Fruit fly (Drosophila melanogaster) whole organism, embryonic: ENCODE measurements around the gene Cpr92A.

Experiments used
- Ada2b ChIP-seq: fragments of 200-800 bp; sonication (Bioruptor generic); IDR thresholded peaks from 2 replicates; pipeline ENCODE4 v1.3.6; 2022; ENCODE audit warnings: missing biosample characterization, missing genetic modification characterization
- Asciz ChIP-seq: fragments of 200-800 bp; sonication (Bioruptor generic); optimal IDR thresholded peaks from 2 replicates; lab custom pipeline; 2017; ENCODE audit warnings: missing biosample characterization, mild to moderate bottlenecking, missing genetic modification characterization, missing genetic modification reagents
- Bgb ChIP-seq: fragments of 200-800 bp; sonication (Bioruptor generic); IDR thresholded peaks from 2 replicates; pipeline ENCODE4 v1.3.6; 2022; ENCODE audit warnings: missing biosample characterization, missing genetic modification characterization; ENCODE audit not compliant: partially characterized antibody
- CG10462 ChIP-seq: fragments of 200-800 bp; sonication (Bioruptor generic); optimal IDR thresholded peaks from 2 replicates; lab custom pipeline; 2016; ENCODE audit warnings: missing biosample characterization, missing genetic modification characterization
- CG10543 ChIP-seq: fragments of 200-800 bp; sonication (Bioruptor generic); optimal IDR thresholded peaks from 3 replicates; lab custom pipeline; 2017; ENCODE audit warnings: missing biosample characterization, mild to moderate bottlenecking, missing genetic modification characterization, moderate library complexity
- CG10979 ChIP-seq: fragments of 200-800 bp; sonication (Bioruptor generic); optimal IDR thresholded peaks from 2 replicates; lab custom pipeline; 2018; ENCODE audit warnings: missing biosample characterization, mild to moderate bottlenecking, missing genetic modification characterization, moderate library complexity
- CG11093 ChIP-seq: fragments of 200-800 bp; sonication (Bioruptor generic); IDR thresholded peaks from 3 replicates; pipeline ENCODE4 v1.3.6; 2022; ENCODE audit warnings: missing biosample characterization, missing genetic modification characterization
- CG12769 ChIP-seq: fragments of 200-800 bp; sonication (Bioruptor generic); optimal IDR thresholded peaks from 2 replicates; lab custom pipeline; 2019; ENCODE audit warnings: missing biosample characterization, mild to moderate bottlenecking, missing genetic modification characterization, moderate library complexity
- CG13296 ChIP-seq: fragments of 200-800 bp; sonication (Bioruptor generic); optimal IDR thresholded peaks from 3 replicates; lab custom pipeline; 2018; ENCODE audit warnings: missing biosample characterization, mild to moderate bottlenecking, missing genetic modification characterization
- CG13424 ChIP-seq: fragments of 200-800 bp; sonication (Bioruptor generic); optimal IDR thresholded peaks from 2 replicates; lab custom pipeline; 2019; ENCODE audit warnings: missing biosample characterization, mild to moderate bottlenecking, missing genetic modification characterization, moderate library complexity
- CG15011 ChIP-seq: fragments of 200-800 bp; sonication (Bioruptor generic); optimal IDR thresholded peaks from 3 replicates; lab custom pipeline; 2018; ENCODE audit warnings: missing biosample characterization, mild to moderate bottlenecking, missing genetic modification characterization
- CG15269 ChIP-seq: fragments of 200-800 bp; sonication (Bioruptor generic); optimal IDR thresholded peaks from 2 replicates; lab custom pipeline; 2018; ENCODE audit warnings: missing biosample characterization, mild to moderate bottlenecking, missing genetic modification characterization, moderate library complexity
- CG17359 ChIP-seq: fragments of 200-800 bp; sonication (Bioruptor generic); optimal IDR thresholded peaks from 3 replicates; lab custom pipeline; 2018; ENCODE audit warnings: missing biosample characterization, mild to moderate bottlenecking, missing genetic modification characterization, moderate library complexity
- CG18599 ChIP-seq: fragments of 200-800 bp; sonication (Bioruptor generic); optimal IDR thresholded peaks from 3 replicates; lab custom pipeline; 2017; ENCODE audit warnings: missing biosample characterization, missing genetic modification characterization, mild to moderate bottlenecking, moderate library complexity, missing genetic modification reagents
- CG33557 ChIP-seq: fragments of 200-800 bp; sonication (Bioruptor generic); optimal IDR thresholded peaks from 2 replicates; lab custom pipeline; 2019; ENCODE audit warnings: missing biosample characterization, mild to moderate bottlenecking, missing genetic modification characterization, moderate library complexity
- CG34376 ChIP-seq: fragments of 200-800 bp; sonication (Bioruptor generic); optimal IDR thresholded peaks from 2 replicates; lab custom pipeline; 2018; ENCODE audit warnings: missing biosample characterization, mild to moderate bottlenecking, missing genetic modification characterization
- CG6813 ChIP-seq: fragments of 200-800 bp; sonication (Bioruptor generic); optimal IDR thresholded peaks from 2 replicates; lab custom pipeline; 2017; ENCODE audit warnings: missing biosample characterization, missing genetic modification characterization, mild to moderate bottlenecking, moderate library complexity, missing genetic modification reagents
- CG7839 ChIP-seq: fragments of 200-800 bp; sonication (Bioruptor generic); optimal IDR thresholded peaks from 3 replicates; lab custom pipeline; 2018; ENCODE audit warnings: missing biosample characterization, mild to moderate bottlenecking, missing genetic modification characterization, moderate library complexity
- CG7987 ChIP-seq: fragments of 200-800 bp; sonication (Bioruptor generic); optimal IDR thresholded peaks from 2 replicates; lab custom pipeline; 2018; ENCODE audit warnings: missing biosample characterization, mild to moderate bottlenecking, missing genetic modification characterization, moderate library complexity
- CG9437 ChIP-seq: fragments of 200-800 bp; sonication (Bioruptor generic); optimal IDR thresholded peaks from 2 replicates; lab custom pipeline; 2018; ENCODE audit warnings: missing biosample characterization, mild to moderate bottlenecking, missing genetic modification characterization
- CG9932 ChIP-seq: fragments of 200-800 bp; sonication (Bioruptor generic); IDR thresholded peaks from 2 replicates; pipeline ENCODE4 v1.3.6; 2022; ENCODE audit warnings: missing biosample characterization, missing genetic modification characterization
- CTCF ChIP-seq: fragments of 200-800 bp; sonication (Bioruptor generic); optimal IDR thresholded peaks from 2 replicates; lab custom pipeline; 2017; ENCODE audit warnings: missing biosample characterization, mild to moderate bottlenecking, missing genetic modification characterization, moderate library complexity
- Chrac-16 ChIP-seq: fragments of 200-800 bp; sonication (Bioruptor generic); optimal IDR thresholded peaks from 3 replicates; lab custom pipeline; 2016; ENCODE audit warnings: missing biosample characterization, missing genetic modification characterization
- D19A ChIP-seq: fragments of 200-800 bp; optimal IDR thresholded peaks from 3 replicates; lab custom pipeline; 2019; ENCODE audit warnings: missing biosample characterization, mild to moderate bottlenecking, missing genetic modification characterization, moderate library complexity
- Elba2 ChIP-seq: fragments of 200-800 bp; sonication (Bioruptor generic); optimal IDR thresholded peaks from 3 replicates; lab custom pipeline; 2016; ENCODE audit warnings: missing biosample characterization, missing genetic modification characterization
- Fer1 ChIP-seq: fragments of 200-800 bp; sonication (Bioruptor generic); optimal IDR thresholded peaks from 2 replicates; lab custom pipeline; 2017; ENCODE audit warnings: missing biosample characterization, mild to moderate bottlenecking, missing genetic modification characterization
- Hand ChIP-seq: fragments of 200-800 bp; sonication (Bioruptor generic); optimal IDR thresholded peaks from 2 replicates; lab custom pipeline; 2017; ENCODE audit warnings: mild to moderate bottlenecking, missing biosample characterization, missing genetic modification reagents, missing genetic modification characterization
- MBD-R2 ChIP-seq: fragments of 200-800 bp; sonication (Bioruptor generic); IDR thresholded peaks from 2 replicates; pipeline ENCODE4 v1.3.6; 2022; ENCODE audit warnings: missing biosample characterization, missing genetic modification characterization
- Oaz ChIP-seq: fragments of 200-800 bp; sonication (Bioruptor generic); IDR thresholded peaks from 2 replicates; pipeline ENCODE4 v1.3.6; 2022; ENCODE audit warnings: missing biosample characterization, missing genetic modification characterization
- chinmo ChIP-seq: fragments of 200-800 bp; sonication (Bioruptor generic); IDR thresholded peaks from 4 replicates; pipeline ENCODE4 v1.3.6; 2022; ENCODE audit warnings: missing biosample characterization, missing genetic modification characterization; ENCODE audit not compliant: partially characterized antibody
- cwo ChIP-seq: fragments of 200-800 bp; sonication (Bioruptor generic); optimal IDR thresholded peaks from 3 replicates; lab custom pipeline; 2017; ENCODE audit warnings: missing biosample characterization, missing genetic modification characterization, mild to moderate bottlenecking, moderate library complexity, missing genetic modification reagents
- exex ChIP-seq: fragments of 200-800 bp; sonication (Bioruptor generic); optimal IDR thresholded peaks from 4 replicates; lab custom pipeline; 2018; ENCODE audit warnings: missing biosample characterization, mild to moderate bottlenecking, missing genetic modification characterization, moderate library complexity
- gt ChIP-seq: fragments of 200-800 bp; sonication (Bioruptor generic); IDR thresholded peaks from 2 replicates; pipeline ENCODE4 v1.3.6; 2022; ENCODE audit warnings: missing biosample characterization, missing genetic modification characterization
- kah ChIP-seq: fragments of 200-800 bp; sonication (Bioruptor generic); optimal IDR thresholded peaks from 2 replicates; lab custom pipeline; 2018; ENCODE audit warnings: missing biosample characterization, mild to moderate bottlenecking, missing genetic modification characterization
- lola ChIP-seq, 3 experiments: fragments of >200 bp in 2 of 3; fragments of 200-800 bp in 1 of 3; sonication (Bioruptor generic) in 1 of 3; optimal IDR thresholded peaks; 2 replicates each; lab custom pipeline; 2017 to 2019; ENCODE audit warnings: missing biosample characterization in 3 of 3, missing genetic modification characterization in 3 of 3, mild to moderate bottlenecking in 1 of 3, moderate library complexity in 1 of 3
- mirr ChIP-seq: fragments of 200-800 bp; sonication (Bioruptor generic); optimal IDR thresholded peaks from 3 replicates; lab custom pipeline; 2018; ENCODE audit warnings: missing biosample characterization, mild to moderate bottlenecking, missing genetic modification characterization
- oc ChIP-seq: fragments of 200-800 bp; sonication (Bioruptor generic); optimal IDR thresholded peaks from 2 replicates; lab custom pipeline; 2018; ENCODE audit warnings: missing biosample characterization, mild to moderate bottlenecking, missing genetic modification characterization, moderate library complexity
- otp ChIP-seq: fragments of 200-800 bp; sonication (Bioruptor generic); IDR thresholded peaks from 3 replicates; pipeline ENCODE4, ENCODE4 v1.3.6; 2022; ENCODE audit warnings: missing biosample characterization, missing genetic modification characterization
- pan ChIP-seq, 4 experiments: fragments of >200 bp in 3 of 4; fragments of 200-800 bp in 1 of 4; sonication (Bioruptor generic) in 1 of 4; optimal IDR thresholded peaks in 3 of 4; IDR thresholded peaks in 1 of 4; 2 replicates each; pipeline versions ENCODE4 v1.3.6 to Lab custom; 2017 to 2022; ENCODE audit warnings: missing biosample characterization in 2 of 4, missing genetic modification characterization in 2 of 4, mixed read lengths in 1 of 4
- phol ChIP-seq: fragments of 200-800 bp; sonication (Bioruptor generic); optimal IDR thresholded peaks from 3 replicates; lab custom pipeline; 2018; ENCODE audit warnings: missing biosample characterization, mild to moderate bottlenecking, missing genetic modification characterization, moderate library complexity
- pnt ChIP-seq: fragments of 200-800 bp; sonication (Bioruptor generic); optimal IDR thresholded peaks from 3 replicates; lab custom pipeline; 2016; ENCODE audit warnings: missing biosample characterization, missing genetic modification characterization
- salm ChIP-seq: fragments of 200-800 bp; sonication (Bioruptor generic); optimal IDR thresholded peaks from 2 replicates; lab custom pipeline; 2018; ENCODE audit warnings: missing biosample characterization, mild to moderate bottlenecking, missing genetic modification characterization
- sens-2 ChIP-seq: fragments of 200-800 bp; sonication (Bioruptor generic); IDR thresholded peaks from 2 replicates; pipeline ENCODE4 v1.3.6; 2022; ENCODE audit warnings: missing biosample characterization, missing genetic modification characterization
- seq ChIP-seq: fragments of 200-800 bp; sonication (Bioruptor generic); IDR thresholded peaks from 2 replicates; pipeline ENCODE4 v1.3.6; 2022; ENCODE audit warnings: missing biosample characterization, missing genetic modification characterization
- sr ChIP-seq: fragments of 200-800 bp; sonication (Bioruptor generic); IDR thresholded peaks from 3 replicates; pipeline ENCODE4 v1.3.6; 2022; ENCODE audit warnings: missing biosample characterization, missing genetic modification characterization
- trem ChIP-seq: fragments of 200-800 bp; optimal IDR thresholded peaks from 3 replicates; lab custom pipeline; 2019; ENCODE audit warnings: missing biosample characterization, mild to moderate bottlenecking, missing genetic modification characterization, moderate library complexity
- unc-4 ChIP-seq: fragments of 200-800 bp; sonication (Bioruptor generic); IDR thresholded peaks from 2 replicates; pipeline ENCODE4 v1.3.6; 2022; ENCODE audit warnings: missing biosample characterization, missing genetic modification characterization; ENCODE audit not compliant: partially characterized antibody
- vvl ChIP-seq: fragments of 200-800 bp; sonication (Bioruptor generic); IDR thresholded peaks from 2 replicates; pipeline ENCODE4 v1.3.6; 2022; ENCODE audit warnings: missing biosample characterization, missing genetic modification characterization
- zfh1 ChIP-seq: fragments of 200-800 bp; sonication (Bioruptor generic); IDR thresholded peaks from 3 replicates; pipeline ENCODE4 v1.3.6; 2022; ENCODE audit warnings: missing biosample characterization, missing genetic modification characterization

Cpr92A gene

dm6 chr3R:19620953-19621352 is 22.2 kb upstream of the Cpr92A start (continued):
- TF ChIP-seq CG10543 (GFP tag; lab: Kevin White, UChicago) (peak; percentile 90), exex (tag; lab: Kevin White, UChicago) (peak; percentile 9), Elba2 (no peak), CG13296 (peak; percentile 28), Bgb (GFP tag; lab: Robert Waterston, UW) (peak; percentile 46; the same call in 1 of the 2 replicates), MBD-R2 (GFP tag; lab: Robert Waterston, UW) (0 out of 2 replicates have a peak, but pooled peaks have one; percentile 12), phol (tag; lab: Kevin White, UChicago) (no peak), oc (peak; percentile 39), sens-2 (GFP tag; lab: Robert Waterston, UW) (0 out of 2 replicates have a peak, but pooled peaks have one; percentile 8), kah (GFP tag; lab: Kevin White, UChicago) (no peak), CG18599 (GFP tag; lab: Kevin White, UChicago) (peak; percentile 2), CG15269 (tag; lab: Kevin White, UChicago) (peak; percentile 38), D19A (tag; lab: Kevin White, UChicago) (no peak), CG17359 (tag; lab: Kevin White, UChicago) (no peak), Fer1 (GFP tag; lab: Kevin White, UChicago) (peak; percentile 32), CG9437 (GFP tag; lab: Kevin White, UChicago) (no peak), zfh1 (GFP tag; lab: Robert Waterston, UW) (0 out of 3 replicates have a peak, but pooled peaks have one; percentile 27), CG10979 (tag; lab: Kevin White, UChicago) (no peak), sr (GFP tag; lab: Robert Waterston, UW) (peak; percentile 12; the same call in 1 of the 3 replicates), mirr (GFP tag; lab: Kevin White, UChicago) (peak; percentile 54), CTCF (GFP tag; lab: Kevin White, UChicago) (peak; percentile 10), Chrac-16 (no peak), Oaz (GFP tag; lab: Robert Waterston, UW) (no peak), pan (optimal IDR thresholded peaks at IDR 0.05; lab: Kevin White, UChicago) (no peak), pan (GFP tag; optimal IDR thresholded peaks at IDR 0.05 in 1 of 2, IDR thresholded peaks at IDR 0.05 in 1 of 2) (peak in 1 of 2 experiments; percentile 33), Asciz (GFP tag; lab: Kevin White, UChicago) (no peak), otp (0 out of 3 replicates have a peak, but pooled peaks have one; percentile 13)

DNA sequence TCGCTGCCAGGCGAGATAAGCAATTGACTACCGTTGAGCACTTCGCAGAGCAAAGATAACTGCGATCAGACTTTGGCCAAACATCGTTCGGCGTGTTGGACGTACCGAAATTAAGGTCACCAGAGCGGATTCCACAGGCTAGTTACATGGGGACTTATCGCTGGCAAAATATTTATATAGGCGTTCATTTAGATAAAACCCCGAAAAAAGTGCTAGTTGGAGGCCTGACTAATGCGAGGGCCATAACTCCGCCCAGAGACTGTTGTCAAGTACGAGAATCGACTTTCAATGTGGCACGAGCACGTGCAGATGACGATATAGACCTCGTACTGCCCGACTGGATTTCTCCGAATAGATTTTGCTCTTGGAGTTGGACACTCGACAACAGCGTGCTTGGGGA is 21.2 kb upstream of the Cpr92A start:
- TF ChIP-seq Hand (GFP tag; lab: Kevin White, UChicago) (no peak), CG15011 (GFP tag; lab: Kevin White, UChicago) (no peak), lola (GFP tag; optimal IDR thresholded peaks at IDR 0.05; lab: Kevin White, UChicago) (no peak), CG6813 (GFP tag; lab: Kevin White, UChicago) (no peak), pnt (no peak), CG7987 (GFP tag; lab: Kevin White, UChicago) (peak; percentile 29), CG33557 (no peak), seq (GFP tag; lab: Robert Waterston, UW) (0 out of 2 replicates have a peak, but pooled peaks have one; percentile 26), vvl (GFP tag; lab: Robert Waterston, UW) (0 out of 2 replicates have a peak, but pooled peaks have one; percentile 10), Ada2b (GFP tag; lab: Robert Waterston, UW) (no peak), CG11093 (no peak), exex (tag; lab: Kevin White, UChicago) (peak; percentile 61), CG10462 (no peak), CG7839 (tag; lab: Kevin White, UChicago) (no peak), chinmo (GFP tag; lab: Robert Waterston, UW) (0 out of 4 replicates have a peak, but pooled peaks have one; percentile 71), CG9932 (no peak), CG12769 (peak; percentile 47), cwo (peak; percentile 88), trem (no peak), CG34376 (no peak), unc-4 (no peak), salm (no peak), CG13424 (no peak), gt (no peak)
